Worm (Caenorhabditis elegans) whole organism, young adult: ENCODE results near the gene nhr-133.

ENCODE experiments used
- B0035.1 ChIP-seq: sonication (generic microtip); optimal IDR thresholded peaks from 2 replicates; lab custom pipeline; 2016; ENCODE audit warnings: missing genetic modification characterization, mild to moderate bottlenecking, missing compliant biosample characterization, missing genotype, missing genetic modification reagents
- C17E4.6 ChIP-seq: fragments of 200-800 bp; sonication (Bioruptor generic); IDR thresholded peaks from 2 replicates; pipeline ENCODE4 v1.3.6; 2022; ENCODE audit warnings: missing genetic modification reagents, missing genetic modification characterization, missing compliant biosample characterization
- F10E7.11 ChIP-seq: sonication (generic microtip); optimal IDR thresholded peaks from 2 replicates; lab custom pipeline; 2017; ENCODE audit warnings: mild to moderate bottlenecking, missing genetic modification characterization, moderate library complexity, missing compliant biosample characterization
- F22D6.2 ChIP-seq: sonication (generic microtip); optimal IDR thresholded peaks from 2 replicates; lab custom pipeline; 2016; ENCODE audit warnings: mild to moderate bottlenecking, missing genetic modification characterization, missing compliant biosample characterization
- F52B5.7 ChIP-seq: sonication (generic microtip); optimal IDR thresholded peaks from 2 replicates; lab custom pipeline; 2016; ENCODE audit warnings: mild to moderate bottlenecking, missing genetic modification characterization, missing compliant biosample characterization
- F57C9.4 ChIP-seq: sonication (generic microtip); optimal IDR thresholded peaks from 2 replicates; lab custom pipeline; 2017; ENCODE audit warnings: mild to moderate bottlenecking, missing genetic modification characterization, missing compliant biosample characterization
- T26A5.8 ChIP-seq: sonication (generic microtip); optimal IDR thresholded peaks from 2 replicates; lab custom pipeline; 2016; ENCODE audit warnings: missing genetic modification characterization, missing compliant biosample characterization
- Y95B8A.8 ChIP-seq: fragments of 200-800 bp; sonication (Bioruptor generic); IDR thresholded peaks from 2 replicates; pipeline ENCODE4 v1.3.6; 2022; ENCODE audit warnings: missing genetic modification reagents, missing genetic modification characterization, missing compliant biosample characterization
- aptf-2 ChIP-seq: fragments of 200-800 bp; sonication (Bioruptor generic); conservative IDR thresholded peaks from 2 replicates; pipeline ENCODE4 v1.3.6; 2022; ENCODE audit warnings: missing genetic modification reagents, missing genetic modification characterization, missing compliant biosample characterization
- aptf-3 ChIP-seq: fragments of 200-800 bp; sonication (Bioruptor generic); IDR thresholded peaks from 2 replicates; pipeline ENCODE4 v1.3.6; 2022; ENCODE audit warnings: missing genetic modification characterization, missing compliant biosample characterization
- attf-3 ChIP-seq: fragments of 200-800 bp; sonication (Bioruptor generic); conservative IDR thresholded peaks from 2 replicates; pipeline ENCODE4 v1.3.6; 2022; ENCODE audit warnings: missing genetic modification reagents, missing genetic modification characterization, missing compliant biosample characterization
- attf-5 ChIP-seq: fragments of 200-800 bp; sonication (Bioruptor generic); optimal IDR thresholded peaks from 2 replicates; lab custom pipeline; 2018; ENCODE audit warnings: mild to moderate bottlenecking, missing genetic modification characterization, missing compliant biosample characterization
- ccch-3 ChIP-seq: fragments of 200-800 bp; sonication (Bioruptor generic); optimal IDR thresholded peaks from 2 replicates; lab custom pipeline; 2018; ENCODE audit warnings: mild to moderate bottlenecking, missing genetic modification characterization, missing compliant biosample characterization
- cebp-1 ChIP-seq, 2 experiments: fragments of 200-800 bp in 1 of 2; sonication (Bioruptor generic) in 1 of 2; sonication (generic microtip) in 1 of 2; IDR thresholded peaks in 1 of 2; optimal IDR thresholded peaks in 1 of 2; 2 replicates each; pipeline versions ENCODE4 v1.3.6 to Lab custom; 2017 to 2022; ENCODE audit warnings: missing compliant biosample characterization in 2 of 2, missing genetic modification characterization in 2 of 2, mild to moderate bottlenecking in 1 of 2, missing genetic modification reagents in 1 of 2, moderate library complexity in 1 of 2
- ceh-27 ChIP-seq: fragments of 200-800 bp; sonication (Bioruptor generic); optimal IDR thresholded peaks from 2 replicates; lab custom pipeline; 2018; ENCODE audit warnings: mild to moderate bottlenecking, missing genetic modification characterization, moderate library complexity, missing compliant biosample characterization
- ceh-40 ChIP-seq: fragments of 200-800 bp; sonication (Bioruptor generic); IDR thresholded peaks from 2 replicates; pipeline ENCODE4 v1.3.6; 2022; ENCODE audit warnings: missing genetic modification characterization, missing compliant biosample characterization
- egrh-3 ChIP-seq: fragments of 200-800 bp; sonication (Bioruptor generic); IDR thresholded peaks from 2 replicates; pipeline ENCODE4 v1.3.6; 2022; ENCODE audit warnings: missing genetic modification reagents, missing genetic modification characterization, missing compliant biosample characterization
- ets-4 ChIP-seq: fragments of 200-800 bp; sonication (Bioruptor generic); optimal IDR thresholded peaks from 2 replicates; lab custom pipeline; 2018; ENCODE audit warnings: mild to moderate bottlenecking, missing genetic modification characterization, missing compliant biosample characterization
- gei-17 ChIP-seq: fragments of 200-800 bp; sonication (Bioruptor generic); optimal IDR thresholded peaks from 2 replicates; lab custom pipeline; 2018; ENCODE audit warnings: mild to moderate bottlenecking, missing genetic modification characterization, missing compliant biosample characterization
- hlh-26 ChIP-seq: fragments of 200-800 bp; sonication (Bioruptor generic); conservative IDR thresholded peaks from 2 replicates; pipeline ENCODE4 v1.3.6; 2022; ENCODE audit warnings: missing genetic modification reagents, missing genetic modification characterization, missing compliant biosample characterization
- hmg-1.2 ChIP-seq: fragments of 200-800 bp; sonication (Bioruptor generic); IDR thresholded peaks from 2 replicates; pipeline ENCODE4 v1.3.6; 2022; ENCODE audit warnings: missing genetic modification reagents, missing genetic modification characterization, missing compliant biosample characterization
- hsf-1 ChIP-seq: fragments of 200-800 bp; sonication (Bioruptor generic); IDR thresholded peaks from 2 replicates; pipeline ENCODE4 v1.3.6; 2022; ENCODE audit warnings: missing genetic modification reagents, missing genetic modification characterization, missing compliant biosample characterization
- lag-1 ChIP-seq: fragments of 200-800 bp; sonication (Bioruptor generic); IDR thresholded peaks from 2 replicates; pipeline ENCODE4 v1.3.6; 2022; ENCODE audit warnings: missing genetic modification reagents, missing genetic modification characterization, missing compliant biosample characterization
- let-607 ChIP-seq, 2 experiments: fragments of 200-800 bp in 1 of 2; sonication (Bioruptor generic) in 1 of 2; sonication (generic microtip) in 1 of 2; optimal IDR thresholded peaks; 2 replicates each; lab custom pipeline; 2016 to 2018; ENCODE audit warnings: mild to moderate bottlenecking in 2 of 2, missing compliant biosample characterization in 2 of 2, missing genetic modification characterization in 2 of 2, moderate library complexity in 2 of 2, missing genotype in 1 of 2
- lin-35 ChIP-seq, 3 experiments: fragments of 150-350 bp in 2 of 3; sonication (generic microtip) in 1 of 3; optimal IDR thresholded peaks; 2 replicates each; lab custom pipeline; 2014 to 2018; ENCODE audit warnings: missing biosample characterization in 3 of 3, missing genetic modification characterization in 3 of 3, missing genetic modification reagents in 3 of 3
- lsl-1 ChIP-seq: fragments of 200-800 bp; sonication (Bioruptor generic); optimal IDR thresholded peaks from 2 replicates; lab custom pipeline; 2018; ENCODE audit warnings: mild to moderate bottlenecking, missing genetic modification characterization, moderate library complexity, missing compliant biosample characterization
- lsy-27 ChIP-seq: sonication (generic microtip); optimal IDR thresholded peaks from 2 replicates; lab custom pipeline; 2017; ENCODE audit warnings: missing genetic modification characterization, mild to moderate bottlenecking, missing compliant biosample characterization, antibody characterized with exemption, missing genotype, borderline replicate concordance; ENCODE audit not compliant: insufficient read depth
- madf-6 ChIP-seq: fragments of 200-800 bp; sonication (Bioruptor generic); IDR thresholded peaks from 2 replicates; pipeline ENCODE4 v1.3.6; 2022; ENCODE audit warnings: missing genetic modification reagents, missing genetic modification characterization, missing compliant biosample characterization
- mcd-1 ChIP-seq: fragments of 200-800 bp; sonication (Bioruptor generic); IDR thresholded peaks from 2 replicates; pipeline ENCODE4 v1.3.6; 2022; ENCODE audit warnings: missing genetic modification reagents, missing genetic modification characterization, missing compliant biosample characterization
- nfya-2 ChIP-seq: fragments of 200-800 bp; sonication (Bioruptor generic); IDR thresholded peaks from 2 replicates; pipeline ENCODE4 v1.3.6; 2022; ENCODE audit warnings: missing genetic modification reagents, missing genetic modification characterization, missing compliant biosample characterization
- nhr-80 ChIP-seq: sonication (generic microtip); optimal IDR thresholded peaks from 2 replicates; lab custom pipeline; 2016; ENCODE audit warnings: missing genetic modification characterization, missing compliant biosample characterization
- pha-4 ChIP-seq: fragments of 150-350 bp; sonication (generic microtip); optimal IDR thresholded peaks from 2 replicates; lab custom pipeline; 2014; ENCODE audit warnings: missing biosample characterization, missing genetic modification reagents, missing genetic modification characterization
- unc-130 ChIP-seq: sonication (generic microtip); optimal IDR thresholded peaks from 2 replicates; lab custom pipeline; 2016; ENCODE audit warnings: missing genetic modification reagents, missing genetic modification characterization, missing compliant biosample characterization
- zfh-2 ChIP-seq: fragments of 200-800 bp; sonication (Bioruptor generic); conservative IDR thresholded peaks from 2 replicates; pipeline ENCODE4 v1.3.6; 2022; ENCODE audit warnings: missing genetic modification reagents, missing genetic modification characterization, missing compliant biosample characterization
- ztf-26 ChIP-seq: sonication (generic microtip); optimal IDR thresholded peaks from 2 replicates; lab custom pipeline; 2017; ENCODE audit warnings: missing genetic modification characterization, missing compliant biosample characterization
- ztf-6 ChIP-seq: fragments of 200-800 bp; sonication (Bioruptor generic); IDR thresholded peaks from 2 replicates; pipeline ENCODE4 v1.3.6; 2022; ENCODE audit warnings: missing genetic modification reagents, missing genetic modification characterization, missing compliant biosample characterization

The nhr-133 gene

DNA sequence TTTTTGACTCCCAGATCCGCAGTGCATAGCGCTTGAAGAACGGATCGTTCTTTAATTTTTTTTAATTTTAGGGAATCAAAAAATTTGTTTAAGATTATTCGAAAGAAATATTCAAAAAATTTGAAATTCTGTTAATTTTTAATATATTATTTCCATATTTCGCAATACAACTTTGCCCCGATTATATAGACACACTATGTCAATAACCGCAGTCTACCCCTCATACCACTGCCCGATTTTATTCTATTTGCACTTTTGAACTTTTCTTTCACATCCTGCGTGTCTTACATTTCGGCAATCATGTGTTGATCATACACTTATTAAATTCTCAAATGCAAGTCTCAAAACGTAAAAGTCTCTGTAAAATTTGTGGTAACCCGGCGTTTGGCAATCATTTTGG, 6.9 kb upstream of the nhr-133 start, which contains the start of gene nhr-56:
TSS of gene nhr-56 (plus strand) at position 202 of the 400 bp plus-strand sequence.
- TF ChIP-seq T26A5.8, result no peak
- TF ChIP-seq lin-35 (GFP tag; optimal IDR thresholded peaks at IDR 0.05; lab: Kevin White, UChicago), result no peak
- no peak for TF ChIP-seq aptf-2 (GFP tag; lab: Robert Waterston, UW)
- TF ChIP-seq ceh-40 (GFP tag; lab: Robert Waterston, UW), result no peak
- TF ChIP-seq attf-5, result peak; percentile 91
- peak; percentile 17 for TF ChIP-seq ceh-27
- no peak for TF ChIP-seq ztf-26 (tag; lab: Kevin White, UChicago)
- peak; percentile 23; the same call in 1 of the 2 replicates for TF ChIP-seq hmg-1.2 (GFP tag; lab: Robert Waterston, UW)
- TF ChIP-seq lsl-1 (GFP tag; lab: Kevin White, UChicago), result no peak
- TF ChIP-seq zfh-2 (GFP tag; lab: Robert Waterston, UW), result no peak
- TF ChIP-seq nhr-80 (tag; lab: Kevin White, UChicago), result peak; percentile 68
- no peak for TF ChIP-seq nfya-2 (GFP tag; lab: Robert Waterston, UW)
- peak; percentile 94 for TF ChIP-seq cebp-1 (GFP tag; IDR thresholded peaks at IDR 0.05; lab: Robert Waterston, UW)
- TF ChIP-seq cebp-1 (tag; optimal IDR thresholded peaks at IDR 0.05; lab: Kevin White, UChicago), result peak; percentile 98
- no peak for TF ChIP-seq Y95B8A.8 (GFP tag; lab: Robert Waterston, UW)
- no peak for TF ChIP-seq egrh-3 (GFP tag; lab: Robert Waterston, UW)
- no peak for TF ChIP-seq B0035.1 (tag; lab: Kevin White, UChicago)

DNA sequence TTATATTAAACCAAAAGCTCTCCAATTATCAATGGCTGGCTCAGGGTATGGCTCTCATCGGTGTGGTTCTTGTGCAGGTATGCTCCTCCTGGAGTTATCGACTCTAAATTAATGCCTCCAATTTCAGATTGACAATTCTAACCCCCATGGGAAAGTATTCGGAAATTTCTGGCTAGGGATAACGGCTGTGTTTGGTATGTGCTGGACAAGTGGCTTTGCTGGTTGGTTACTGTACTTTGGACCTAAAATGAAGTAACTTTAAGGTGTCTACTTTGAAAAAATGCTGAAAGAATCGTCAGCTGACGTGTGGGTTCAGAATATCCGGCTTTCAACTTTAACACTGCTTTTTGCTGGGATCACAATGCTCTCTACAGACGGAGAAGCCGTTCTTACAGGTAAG, 5.0 kb upstream of the nhr-133 start:
- TF ChIP-seq hlh-26 (GFP tag; lab: Robert Waterston, UW), result no peak
- no peak for TF ChIP-seq gei-17 (GFP tag; lab: Kevin White, UChicago)
- no peak for TF ChIP-seq pha-4 (tag; lab: Kevin White, UChicago)
- no peak for TF ChIP-seq lin-35 (GFP tag; optimal IDR thresholded peaks at IDR 0.05; lab: Kevin White, UChicago)
- TF ChIP-seq lsy-27 (tag; lab: Kevin White, UChicago), result no peak
- TF ChIP-seq mcd-1, result no peak
- no peak for TF ChIP-seq madf-6
- TF ChIP-seq unc-130 (GFP tag; lab: Kevin White, UChicago), result no peak
- TF ChIP-seq nhr-80 (tag; lab: Kevin White, UChicago), result no peak

DNA sequence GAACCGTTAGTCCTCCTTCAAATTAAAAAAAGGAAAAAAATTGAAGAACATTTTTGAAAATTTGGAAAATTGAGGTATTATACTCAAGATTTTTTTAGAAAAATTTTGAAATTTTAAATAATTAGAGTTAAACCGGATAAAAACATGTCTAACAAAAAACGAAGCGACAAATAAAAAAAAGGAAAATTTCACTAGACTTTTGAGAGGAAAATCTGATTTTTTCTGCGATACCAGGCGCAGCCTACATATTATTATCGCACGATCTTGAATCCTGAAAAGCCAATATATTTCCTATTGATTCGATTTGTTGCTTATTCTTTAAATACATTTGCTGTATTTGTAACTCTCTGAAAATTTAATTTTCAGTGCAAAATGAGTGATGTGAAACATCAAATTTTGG, 3.4 kb upstream of the nhr-133 start, which contains the start of gene nstp-8:
TSS of gene nstp-8 (plus strand) at position 301 of the 400 bp plus-strand sequence.
- TF ChIP-seq ccch-3 (GFP tag; lab: Kevin White, UChicago) (no peak), lin-35 (GFP tag; optimal IDR thresholded peaks at IDR 0.05; lab: Kevin White, UChicago) (no peak), attf-3 (GFP tag; lab: Robert Waterston, UW) (no peak), ets-4 (GFP tag; lab: Kevin White, UChicago) (no peak), T26A5.8 (no peak), F57C9.4 (tag; lab: Kevin White, UChicago) (no peak), let-607 (tag; optimal IDR thresholded peaks at IDR 0.05; lab: Kevin White, UChicago) (no peak), C17E4.6 (GFP tag; lab: Robert Waterston, UW) (no peak), hsf-1 (GFP tag; lab: Robert Waterston, UW) (no peak), F22D6.2 (tag; lab: Kevin White, UChicago) (no peak), lag-1 (GFP tag; lab: Robert Waterston, UW) (no peak), F10E7.11 (no peak), ztf-6 (GFP tag; lab: Robert Waterston, UW) (no peak), ceh-27 (no peak), F52B5.7 (tag; lab: Kevin White, UChicago) (no peak), aptf-3 (GFP tag; lab: Robert Waterston, UW) (no peak)
